Fruit fly (Drosophila melanogaster): ENCODE data around the gene CG17121.

CG17121 gene

DNA sequence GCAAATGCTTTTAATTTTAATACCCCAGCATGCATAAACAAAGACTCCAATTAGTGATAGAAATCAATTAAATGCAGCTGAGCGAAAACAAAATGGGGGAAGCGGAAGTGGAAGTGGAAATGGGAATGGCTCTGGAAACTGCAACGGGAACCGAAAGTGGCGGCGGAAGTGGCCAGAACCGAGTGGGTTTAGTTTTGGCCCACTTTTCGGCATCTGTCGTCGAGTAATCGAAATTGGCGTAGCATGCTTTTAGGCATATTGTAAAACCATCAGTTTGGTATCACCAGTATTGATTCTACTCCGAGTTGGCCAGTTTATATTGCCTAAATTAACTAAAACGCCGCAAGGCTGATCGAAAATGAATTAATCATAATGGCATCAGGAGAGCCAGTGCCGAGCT is 43.9 kb downstream of the CG17121 start (continued):
- no peak for TF ChIP-seq topi (GFP tag; optimal IDR thresholded peaks at IDR 0.05)
- no peak for TF ChIP-seq Hr38 (GFP tag; optimal IDR thresholded peaks at IDR 0.05)
- TF ChIP-seq acj6 (GFP tag; optimal IDR thresholded peaks at IDR 0.05): no peak
- TF ChIP-seq Ets96B (tag; optimal IDR thresholded peaks at IDR 0.05): no peak
- no peak for TF ChIP-seq CG16779 (tag; optimal IDR thresholded peaks at IDR 0.05)
- no peak for TF ChIP-seq lz (GFP tag; optimal IDR thresholded peaks at IDR 0.05)
- TF ChIP-seq CG8632 (GFP tag; optimal IDR thresholded peaks at IDR 0.05): no peak
- TF ChIP-seq cyc (GFP tag; optimal IDR thresholded peaks at IDR 0.05): no peak
- TF ChIP-seq fd85E (GFP tag; optimal IDR thresholded peaks at IDR 0.05): no peak
- TF ChIP-seq CG3032 (tag; optimal IDR thresholded peaks at IDR 0.05): no peak
- TF ChIP-seq Ets21C (GFP tag; optimal IDR thresholded peaks at IDR 0.05): no peak
- TF ChIP-seq Met (GFP tag; optimal IDR thresholded peaks at IDR 0.05): no peak
- TF ChIP-seq Hr39 (GFP tag; optimal IDR thresholded peaks at IDR 0.05): no peak
- no peak for TF ChIP-seq Sox15 (GFP tag; optimal IDR thresholded peaks at IDR 0.05)
- no peak for TF ChIP-seq Sox14 (GFP tag; optimal IDR thresholded peaks at IDR 0.05)
- TF ChIP-seq CG31627 (GFP tag; optimal IDR thresholded peaks at IDR 0.05): no peak
- TF ChIP-seq CG6854 (GFP tag; optimal IDR thresholded peaks at IDR 0.05): no peak
- TF ChIP-seq CG6276 (GFP tag; optimal IDR thresholded peaks at IDR 0.05): no peak
- TF ChIP-seq Eip93F (GFP tag; optimal IDR thresholded peaks at IDR 0.05): no peak
- peak; percentile 0 for TF ChIP-seq pdm3 (GFP tag; optimal IDR thresholded peaks at IDR 0.05)
- TF ChIP-seq ss (GFP tag; optimal IDR thresholded peaks at IDR 0.05): no peak
- TF ChIP-seq CG32006 (GFP tag; optimal IDR thresholded peaks at IDR 0.05): peak; percentile 13
- TF ChIP-seq CG6792 (GFP tag; optimal IDR thresholded peaks at IDR 0.05): no peak
- no peak for TF ChIP-seq CG11294 (GFP tag; IDR thresholded peaks at IDR 0.05)

DNA sequence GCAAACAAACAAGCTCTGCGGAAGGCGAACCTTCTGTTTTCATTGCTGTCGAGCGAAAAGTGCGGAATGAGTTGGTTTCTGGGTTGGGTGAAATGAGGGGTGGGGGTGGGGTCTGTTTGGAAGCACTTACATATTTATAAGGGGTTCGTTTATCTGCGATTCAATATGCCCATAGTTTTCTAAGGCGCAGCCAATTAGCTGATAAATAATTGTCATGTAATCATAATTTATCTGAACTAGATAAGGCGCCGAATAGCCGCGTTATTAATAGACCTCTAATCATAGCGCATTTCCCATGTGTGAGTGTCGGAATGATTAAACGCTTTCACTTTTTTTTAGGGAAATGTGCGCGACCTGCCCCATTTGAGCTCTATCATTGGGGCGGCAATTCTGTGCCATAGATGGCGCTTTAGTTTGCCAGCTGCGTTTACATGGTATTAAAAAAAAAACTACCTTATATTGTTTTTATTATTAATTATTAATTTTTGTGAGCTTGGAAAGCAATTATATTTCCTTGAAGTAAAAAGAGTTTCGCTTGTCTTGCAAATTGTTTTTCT is 49.3 kb downstream of the CG17121 start:
- no peak for TF ChIP-seq OdsH (GFP tag; optimal IDR thresholded peaks at IDR 0.05)
- no peak for TF ChIP-seq CG34406 (GFP tag; optimal IDR thresholded peaks at IDR 0.05)
- peak; percentile 39 for TF ChIP-seq fkh (GFP tag; optimal IDR thresholded peaks at IDR 0.05)

DNA sequence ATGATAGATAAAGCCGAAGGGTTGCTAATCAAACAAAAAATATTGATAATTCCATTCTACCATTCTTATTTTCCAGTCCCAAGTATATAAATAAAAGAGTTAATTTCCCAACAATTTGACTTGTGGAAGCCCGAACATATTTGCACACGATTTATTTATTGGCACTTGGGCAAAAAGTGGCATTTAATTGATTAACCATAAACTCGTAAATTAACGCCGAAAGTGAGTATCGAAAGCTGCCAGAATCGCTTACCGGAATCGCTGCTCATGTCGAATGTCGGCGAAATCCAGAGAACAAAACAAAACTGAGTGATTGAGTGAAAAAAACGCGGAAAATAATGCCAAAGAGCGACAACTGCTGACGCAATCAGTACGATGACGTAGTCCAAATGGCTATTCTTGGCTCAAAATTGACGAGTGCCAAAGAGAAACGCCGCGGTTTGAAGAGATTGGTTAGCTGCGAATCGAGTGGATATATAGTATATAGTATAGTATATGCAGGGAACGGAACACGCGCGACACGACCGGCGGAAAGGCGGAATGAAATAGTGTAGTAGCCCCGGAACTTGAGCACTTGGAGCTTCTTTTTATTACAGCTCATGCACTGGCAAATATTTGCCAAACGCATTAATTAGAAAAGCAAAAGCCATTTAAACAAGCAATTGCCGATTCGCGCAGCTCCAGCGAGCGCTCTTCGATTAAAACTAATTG is 49.9 kb downstream of the CG17121 start, which contains the start of gene Nha2:
Gene Nha2, minus strand, starts transcription at position 617 of the 711 bp plus-strand sequence.
- no peak for TF ChIP-seq Met (GFP tag; optimal IDR thresholded peaks at IDR 0.05)
- peak; percentile 40 for TF ChIP-seq svp (GFP tag)
- TF ChIP-seq CG32006 (GFP tag; optimal IDR thresholded peaks at IDR 0.05): no peak
- no peak for TF ChIP-seq ss (GFP tag; optimal IDR thresholded peaks at IDR 0.05)
- TF ChIP-seq esn (GFP tag; optimal IDR thresholded peaks at IDR 0.05): no peak
- peak; percentile 11 for TF ChIP-seq Eip78C (GFP tag)
- TF ChIP-seq CG8119 (GFP tag; IDR thresholded peaks at IDR 0.05): no peak

Data from whole organism, prepupa.